Worm (Caenorhabditis elegans) whole organism, L4 larva: ENCODE results near the gene T19D12.5.

ENCODE experiments used
- F49E8.2 ChIP-seq: sonication (generic microtip); optimal IDR thresholded peaks from 2 replicates; lab custom pipeline; 2016; ENCODE audit warnings: missing compliant biosample characterization, mild to moderate bottlenecking, missing genetic modification characterization, borderline replicate concordance
- ZK337.2 ChIP-seq: fragments of 200-800 bp; sonication (Bioruptor generic); IDR thresholded peaks from 2 replicates; pipeline ENCODE4 v1.3.6; 2022; ENCODE audit warnings: missing genetic modification reagents, missing genetic modification characterization, missing compliant biosample characterization
- aha-1 ChIP-seq: fragments of 150-350 bp; peaks from one replicate; lab custom pipeline; 2014; ENCODE audit warnings: missing biosample characterization, missing genetic modification characterization
- aly-2 ChIP-seq: sonication (generic microtip); optimal IDR thresholded peaks from 2 replicates; lab custom pipeline; 2018; ENCODE audit warnings: missing biosample characterization, missing genetic modification characterization
- ama-1 ChIP-seq: fragments of 150-350 bp; optimal IDR thresholded peaks from 2 replicates; lab custom pipeline; 2014; ENCODE audit warnings: inconsistent platforms, mixed read lengths
- arid-1 ChIP-seq: fragments of 200-800 bp; sonication (Bioruptor generic); conservative IDR thresholded peaks from 2 replicates; pipeline ENCODE4 v1.3.6; 2022; ENCODE audit warnings: missing genetic modification reagents, missing genetic modification characterization, missing compliant biosample characterization
- attf-4 ChIP-seq: sonication (generic microtip); optimal IDR thresholded peaks from 3 replicates; lab custom pipeline; 2017; ENCODE audit warnings: missing biosample characterization, missing genetic modification characterization
- ceh-20 ChIP-seq: fragments of 200-800 bp; sonication (Bioruptor generic); IDR thresholded peaks from 2 replicates; pipeline ENCODE4 v1.3.6; 2022; ENCODE audit warnings: missing genetic modification reagents, missing genetic modification characterization, missing compliant biosample characterization
- ceh-62 ChIP-seq: sonication (generic microtip); optimal IDR thresholded peaks from 2 replicates; lab custom pipeline; 2017; ENCODE audit warnings: missing biosample characterization, missing genetic modification characterization
- ctbp-1 ChIP-seq: fragments of 200-800 bp; sonication (Bioruptor generic); IDR thresholded peaks from 2 replicates; pipeline ENCODE4 v1.3.6; 2022; ENCODE audit warnings: missing genetic modification reagents, missing genetic modification characterization, missing compliant biosample characterization
- daf-12 ChIP-seq: fragments of 150-350 bp; optimal IDR thresholded peaks from 2 replicates; lab custom pipeline; 2014; ENCODE audit warnings: missing biosample characterization, missing genetic modification reagents, missing genetic modification characterization
- daf-16 ChIP-seq, 3 experiments: sonication (generic microtip); optimal IDR thresholded peaks; 2 replicates each; lab custom pipeline; 2016 to 2017; ENCODE audit warnings: missing genetic modification characterization in 3 of 3, missing genetic modification reagents in 3 of 3, mild to moderate bottlenecking in 2 of 3, missing compliant biosample characterization in 2 of 3, missing biosample characterization in 1 of 3, moderate library complexity in 1 of 3
- dmd-6 ChIP-seq: fragments of 200-800 bp; sonication (Bioruptor generic); IDR thresholded peaks from 2 replicates; pipeline ENCODE4 v1.3.6; 2022; ENCODE audit warnings: missing genetic modification reagents, missing genetic modification characterization, missing compliant biosample characterization
- dve-1 ChIP-seq: sonication (generic microtip); optimal IDR thresholded peaks from 2 replicates; lab custom pipeline; 2017; ENCODE audit warnings: antibody characterized with exemption, mild to moderate bottlenecking, missing genetic modification characterization, missing compliant biosample characterization; ENCODE audit not compliant: insufficient read depth
- egl-43 ChIP-seq: fragments of 200-800 bp; sonication (Bioruptor generic); IDR thresholded peaks from 2 replicates; pipeline ENCODE4 v1.3.6; 2022; ENCODE audit warnings: missing genetic modification reagents, missing genetic modification characterization, missing compliant biosample characterization
- hif-1 ChIP-seq, 2 experiments: sonication (generic microtip); optimal IDR thresholded peaks; 2 replicates each; lab custom pipeline; 2016 to 2017; ENCODE audit warnings: missing compliant biosample characterization in 2 of 2, missing genetic modification characterization in 2 of 2, missing genetic modification reagents in 2 of 2, missing genotype in 2 of 2, mild to moderate bottlenecking in 1 of 2
- hlh-11 ChIP-seq: fragments of 200-800 bp; sonication (Bioruptor generic); optimal IDR thresholded peaks from 2 replicates; lab custom pipeline; 2018; ENCODE audit warnings: mild to moderate bottlenecking, missing genetic modification characterization, missing compliant biosample characterization
- hmg-1.1 ChIP-seq: fragments of 200-800 bp; sonication (Bioruptor generic); IDR thresholded peaks from 2 replicates; pipeline ENCODE4 v1.3.6; 2022; ENCODE audit warnings: missing genetic modification reagents, missing genetic modification characterization, missing compliant biosample characterization
- jun-1 ChIP-seq: fragments of 150-350 bp; optimal IDR thresholded peaks from 2 replicates; lab custom pipeline; 2014; ENCODE audit warnings: missing biosample characterization, missing genetic modification reagents, missing genetic modification characterization
- lim-7 ChIP-seq: fragments of 200-800 bp; sonication (Bioruptor generic); IDR thresholded peaks from 2 replicates; pipeline ENCODE4 v1.3.6; 2022; ENCODE audit warnings: missing genetic modification characterization, missing compliant biosample characterization
- mxl-2 ChIP-seq: fragments of 200-800 bp; sonication (Bioruptor generic); conservative IDR thresholded peaks from 2 replicates; pipeline ENCODE4 v1.3.6; 2022; ENCODE audit warnings: missing genetic modification reagents, missing genetic modification characterization, missing compliant biosample characterization
- mxl-3 ChIP-seq: fragments of 200-800 bp; sonication (Bioruptor generic); optimal IDR thresholded peaks from 2 replicates; lab custom pipeline; 2018; ENCODE audit warnings: mild to moderate bottlenecking, missing genetic modification characterization, missing compliant biosample characterization
- nhr-10 ChIP-seq: fragments of 150-350 bp; optimal IDR thresholded peaks from 2 replicates; lab custom pipeline; 2014; ENCODE audit warnings: missing biosample characterization, missing genetic modification characterization
- nhr-28 ChIP-seq: fragments of 150-350 bp; optimal IDR thresholded peaks from 2 replicates; lab custom pipeline; 2014; ENCODE audit warnings: missing biosample characterization, missing genetic modification characterization
- nhr-42 ChIP-seq: fragments of 200-800 bp; sonication (Bioruptor generic); IDR thresholded peaks from 2 replicates; pipeline ENCODE4 v1.3.6; 2022; ENCODE audit warnings: missing genetic modification characterization, missing compliant biosample characterization
- nhr-6 ChIP-seq: fragments of 150-350 bp; optimal IDR thresholded peaks from 2 replicates; lab custom pipeline; 2014; ENCODE audit warnings: missing biosample characterization, missing genetic modification characterization
- pha-4 ChIP-seq, 2 experiments: fragments of 150-350 bp in 1 of 2; fragments of 200-800 bp in 1 of 2; sonication (Bioruptor generic) in 1 of 2; IDR thresholded peaks in 1 of 2; optimal IDR thresholded peaks in 1 of 2; 2 replicates each; pipeline versions ENCODE4 v1.3.6 to Lab custom; 2014 to 2022; ENCODE audit warnings: missing genetic modification characterization in 2 of 2, missing genetic modification reagents in 2 of 2, missing biosample characterization in 1 of 2, missing compliant biosample characterization in 1 of 2
- php-3 ChIP-seq: fragments of 200-800 bp; sonication (Bioruptor generic); IDR thresholded peaks from 2 replicates; pipeline ENCODE4 v1.3.6; 2022; ENCODE audit warnings: missing genetic modification reagents, missing genetic modification characterization, missing compliant biosample characterization
- pqm-1 ChIP-seq: sonication (generic microtip); optimal IDR thresholded peaks from 2 replicates; lab custom pipeline; 2017; ENCODE audit warnings: missing biosample characterization, missing genetic modification characterization
- rbr-2 ChIP-seq: sonication (generic microtip); optimal IDR thresholded peaks from 2 replicates; lab custom pipeline; 2016; ENCODE audit warnings: missing genotype, missing genetic modification characterization, missing compliant biosample characterization
- snpc-4 ChIP-seq: fragments of 150-350 bp; optimal IDR thresholded peaks from 2 replicates; lab custom pipeline; 2014; ENCODE audit warnings: missing biosample characterization, missing genetic modification characterization
- spr-1 ChIP-seq: sonication (generic microtip); optimal IDR thresholded peaks from 2 replicates; lab custom pipeline; 2016; ENCODE audit warnings: mild to moderate bottlenecking, missing genetic modification characterization, missing compliant biosample characterization
- tag-97 ChIP-seq: fragments of 200-800 bp; sonication (Bioruptor generic); IDR thresholded peaks from 2 replicates; pipeline ENCODE4 v1.3.6; 2022; ENCODE audit warnings: missing genetic modification characterization, missing compliant biosample characterization
- tra-1 ChIP-seq: fragments of 200-800 bp; sonication (Bioruptor generic); IDR thresholded peaks from 2 replicates; pipeline ENCODE4 v1.3.6; 2022; ENCODE audit warnings: missing genetic modification reagents, missing genetic modification characterization, missing compliant biosample characterization
- unc-130 ChIP-seq: sonication (generic microtip); optimal IDR thresholded peaks from 2 replicates; lab custom pipeline; 2016; ENCODE audit warnings: missing genetic modification reagents, missing genetic modification characterization, missing compliant biosample characterization
- unc-62 ChIP-seq, 3 experiments: fragments of 150-350 bp in 1 of 3; sonication (generic microtip); optimal IDR thresholded peaks in 2 of 3; peaks in 1 of 3; 1 replicate in 1 of 3; 2 replicates in 2 of 3; lab custom pipeline; 2014 to 2017; ENCODE audit warnings: missing biosample characterization in 3 of 3, missing genetic modification characterization in 3 of 3, missing genetic modification reagents in 3 of 3, missing genotype in 1 of 3
- zfp-2 ChIP-seq: sonication (generic microtip); optimal IDR thresholded peaks from 2 replicates; lab custom pipeline; 2016; ENCODE audit warnings: mild to moderate bottlenecking, missing genetic modification characterization, missing compliant biosample characterization
- zip-2 ChIP-seq: fragments of 150-350 bp; optimal IDR thresholded peaks from 2 replicates; lab custom pipeline; 2014; ENCODE audit warnings: missing biosample characterization, missing genetic modification characterization

T19D12.5 gene

DNA sequence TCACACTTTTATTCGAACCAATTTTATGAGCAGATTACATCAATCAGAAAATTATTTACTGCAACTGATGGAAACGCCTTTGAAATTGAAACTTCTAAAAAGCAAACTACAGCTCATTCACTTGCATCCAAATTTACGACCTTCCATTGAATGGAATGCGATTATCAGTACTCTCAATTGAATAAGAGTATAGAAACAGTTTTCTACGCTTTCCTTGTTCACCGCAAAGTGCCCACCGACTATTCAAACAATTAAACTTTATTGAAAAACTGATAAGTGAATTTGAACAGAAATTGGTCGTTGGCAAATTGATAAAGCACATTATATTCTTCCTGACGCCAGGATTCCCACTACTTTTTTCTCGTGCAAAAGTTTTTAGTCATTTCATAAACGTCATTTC lies 29.9 kb upstream of the T19D12.5 start:
- TF ChIP-seq rbr-2 (tag; lab: Kevin White, UChicago) (no peak), daf-12 (no peak), aha-1 (tag; lab: Kevin White, UChicago) (peak; percentile 51), hlh-11 (tag; lab: Kevin White, UChicago) (peak; percentile 62), ceh-20 (GFP tag; lab: Robert Waterston, UW) (no peak), tag-97 (GFP tag; lab: Robert Waterston, UW) (no peak), hif-1 (tag; optimal IDR thresholded peaks at IDR 0.05; lab: Kevin White, UChicago) (no peak), dve-1 (tag; lab: Kevin White, UChicago) (peak; percentile 29), tra-1 (GFP tag; lab: Robert Waterston, UW) (0 out of 2 replicates have a peak, but pooled peaks have one; percentile 51), ctbp-1 (GFP tag; lab: Robert Waterston, UW) (no peak), ama-1 (lab: Kevin White, UChicago) (no peak), nhr-28 (tag; lab: Kevin White, UChicago) (peak; percentile 72), zip-2 (tag; lab: Kevin White, UChicago) (no peak), nhr-10 (tag; lab: Kevin White, UChicago) (no peak), egl-43 (GFP tag; lab: Robert Waterston, UW) (no peak), mxl-2 (GFP tag; lab: Robert Waterston, UW) (no peak), dmd-6 (peak; percentile 64; the same call in 1 of the 2 replicates), aly-2 (tag; lab: Kevin White, UChicago) (no peak), attf-4 (tag; lab: Kevin White, UChicago) (no peak), arid-1 (GFP tag; lab: Robert Waterston, UW) (no peak), nhr-42 (GFP tag; lab: Robert Waterston, UW) (no peak), snpc-4 (tag; lab: Kevin White, UChicago) (no peak), pqm-1 (peak; percentile 95), php-3 (peak; percentile 89; the same call in 1 of the 2 replicates)

DNA sequence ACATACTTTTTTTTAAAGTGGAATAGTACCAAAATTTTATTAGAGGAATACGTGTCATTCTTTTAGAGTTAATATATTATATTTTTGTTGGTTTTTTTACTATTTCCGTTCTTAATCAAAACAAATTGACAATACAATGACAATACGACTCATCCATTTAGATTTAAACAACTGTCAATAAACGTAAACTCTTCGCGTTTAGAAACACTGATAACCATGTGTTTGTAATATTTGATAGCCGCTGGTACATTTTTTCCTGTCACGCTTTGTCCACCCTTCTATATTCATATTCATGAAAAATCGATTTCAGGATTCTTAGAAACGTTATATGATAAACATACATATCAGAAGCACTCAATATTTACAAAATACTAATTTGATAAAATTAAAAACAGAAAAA lies 27.8 kb upstream of the T19D12.5 start:
- TF ChIP-seq zfp-2 (tag; lab: Kevin White, UChicago) (no peak), dmd-6 (peak; percentile 42; the same call in 1 of the 2 replicates), dve-1 (tag; lab: Kevin White, UChicago) (peak; percentile 52), jun-1 (tag; lab: Kevin White, UChicago) (no peak), daf-16 (GFP tag; optimal IDR thresholded peaks at IDR 0.05; lab: Kevin White, UChicago) (no peak), daf-16 (tag; optimal IDR thresholded peaks at IDR 0.05; lab: Kevin White, UChicago) (peak; percentile 66)
- TF ChIP-seq, all 104 proteins: peak for 3

DNA sequence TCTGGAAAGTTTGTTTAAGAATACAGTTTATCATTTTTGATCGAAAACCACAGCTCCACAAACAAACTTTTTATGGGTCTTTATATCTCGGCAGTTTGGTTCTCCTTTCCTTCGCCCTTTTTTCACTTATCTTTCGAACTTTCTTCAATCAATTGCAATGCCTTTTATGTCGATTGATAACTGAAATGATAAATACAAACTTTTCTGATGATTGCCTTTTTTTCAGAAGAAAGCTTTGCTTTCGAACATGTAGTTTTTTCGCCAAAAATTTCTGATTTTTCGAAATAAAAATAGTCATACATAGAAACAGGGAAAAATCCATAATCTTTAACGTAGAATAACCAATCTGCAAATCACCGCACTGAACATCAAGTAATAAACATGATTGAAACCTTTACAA lies 25.2 kb upstream of the T19D12.5 start, which contains the start of gene T19D12.2:
T19D12.2 (plus strand) TSS at position 125 of the 400 bp plus-strand sequence.
- TF ChIP-seq dve-1 (tag; lab: Kevin White, UChicago): peak; percentile 33
- peak; percentile 81; the same call in 1 of the 2 replicates for TF ChIP-seq php-3
- peak; percentile 48; the same call in 1 of the 2 replicates for TF ChIP-seq dmd-6
- peak; percentile 18 for TF ChIP-seq hlh-11 (tag; lab: Kevin White, UChicago)
- TF ChIP-seq mxl-3 (GFP tag; lab: Kevin White, UChicago): no peak
- TF ChIP-seq mxl-2 (GFP tag; lab: Robert Waterston, UW): no peak
- no peak for TF ChIP-seq lim-7 (GFP tag; lab: Robert Waterston, UW)
- no peak for TF ChIP-seq hif-1 (tag; optimal IDR thresholded peaks at IDR 0.05; lab: Kevin White, UChicago)
- TF ChIP-seq aly-2 (tag; lab: Kevin White, UChicago): no peak
- TF ChIP-seq ceh-20 (GFP tag; lab: Robert Waterston, UW): no peak
- TF ChIP-seq ZK337.2 (GFP tag; lab: Robert Waterston, UW): no peak
- no peak for TF ChIP-seq spr-1
- peak; percentile 19 for TF ChIP-seq nhr-28 (tag; lab: Kevin White, UChicago)
- TF ChIP-seq unc-130 (GFP tag; lab: Kevin White, UChicago): no peak
- TF ChIP-seq pqm-1: peak; percentile 93
- TF ChIP-seq F49E8.2 (tag; lab: Kevin White, UChicago): no peak
- no peak for TF ChIP-seq daf-16 (GFP tag; optimal IDR thresholded peaks at IDR 0.05; lab: Kevin White, UChicago)
- TF ChIP-seq daf-16 (tag; optimal IDR thresholded peaks at IDR 0.05; lab: Kevin White, UChicago): peak; percentile 45

DNA sequence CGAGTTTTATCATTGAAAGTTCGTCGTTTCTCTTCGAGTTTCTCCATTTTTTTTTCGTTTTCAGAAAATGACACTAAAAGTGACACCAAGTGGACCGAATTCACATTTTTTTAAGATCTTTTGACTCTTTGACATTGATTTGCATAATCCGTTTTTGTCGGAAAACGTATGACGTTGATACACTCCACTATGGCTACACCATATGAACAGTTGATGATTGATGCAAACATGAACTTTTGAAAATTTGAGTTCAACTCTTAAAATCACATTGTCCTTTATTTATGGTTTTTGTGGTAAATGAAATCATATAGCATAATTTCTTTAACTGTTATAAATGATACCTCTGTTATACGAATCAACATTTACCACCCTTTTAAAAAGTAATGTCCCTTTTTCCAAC lies 22.7 kb upstream of the T19D12.5 start, which contains the start of gene T19D12.10:
T19D12.10 (minus strand) TSS at position 101 of the 400 bp plus-strand sequence.
- TF ChIP-seq spr-1 (no peak), nhr-6 (no peak), ceh-62 (no peak), tag-97 (GFP tag; lab: Robert Waterston, UW) (no peak), hmg-1.1 (GFP tag; lab: Robert Waterston, UW) (no peak), zip-2 (tag; lab: Kevin White, UChicago) (no peak), unc-62 (GFP tag; optimal IDR thresholded peaks at IDR 0.05 in 1 of 2; lab: Kevin White, UChicago) (peak in 1 of 2 experiments; percentile 42), unc-62 (tag; optimal IDR thresholded peaks at IDR 0.05; lab: Kevin White, UChicago) (no peak), pha-4 (GFP tag; IDR thresholded peaks at IDR 0.05; lab: Robert Waterston, UW) (no peak), pha-4 (tag; optimal IDR thresholded peaks at IDR 0.05; lab: Kevin White, UChicago) (no peak)
